Worm (Caenorhabditis elegans) whole organism, mixed stage, embryonic: Measurements from ENCODE around the gene Y66A7A.9.
A peak's percentile ranks its signal among the peaks of the same experiment; 100 is the strongest.

Source experiments
- M03D4.4 ChIP-seq: sonication (generic microtip); optimal IDR thresholded peaks from 2 replicates; lab custom pipeline; 2017; ENCODE audit warnings: mild to moderate bottlenecking, missing genetic modification characterization, missing compliant biosample characterization
- blmp-1 ChIP-seq: fragments of 150-350 bp; optimal IDR thresholded peaks from 2 replicates; lab custom pipeline; 2014; ENCODE audit warnings: missing biosample characterization, missing genetic modification characterization
- ceh-39 ChIP-seq: fragments of 150-350 bp; optimal IDR thresholded peaks from 2 replicates; lab custom pipeline; 2014; ENCODE audit warnings: missing biosample characterization, missing genetic modification characterization
- ceh-83 ChIP-seq: fragments of 200-800 bp; sonication (Bioruptor generic); optimal IDR thresholded peaks from 2 replicates; lab custom pipeline; 2018; ENCODE audit warnings: mild to moderate bottlenecking, missing genetic modification characterization, missing compliant biosample characterization
- ces-1 ChIP-seq: fragments of 150-350 bp; optimal IDR thresholded peaks from 2 replicates; lab custom pipeline; 2014; ENCODE audit warnings: missing biosample characterization, missing genetic modification reagents, missing genetic modification characterization
- cnd-1 ChIP-seq: fragments of 200-800 bp; sonication (Bioruptor generic); optimal IDR thresholded peaks from 2 replicates; lab custom pipeline; 2018; ENCODE audit warnings: mild to moderate bottlenecking, missing genetic modification characterization, missing compliant biosample characterization
- drap-1 ChIP-seq: fragments of 200-800 bp; sonication (Bioruptor generic); optimal IDR thresholded peaks from 3 replicates; lab custom pipeline; 2018; ENCODE audit warnings: mild to moderate bottlenecking, missing genetic modification characterization, missing compliant biosample characterization
- elt-1 ChIP-seq: sonication (generic microtip); optimal IDR thresholded peaks from 2 replicates; lab custom pipeline; 2017; ENCODE audit warnings: missing genetic modification characterization, mild to moderate bottlenecking, missing compliant biosample characterization, antibody characterized with exemption, moderate library complexity, borderline replicate concordance; ENCODE audit not compliant: insufficient read depth
- elt-3 ChIP-seq: fragments of 150-350 bp; optimal IDR thresholded peaks from 2 replicates; lab custom pipeline; 2014; ENCODE audit warnings: missing biosample characterization, missing genetic modification characterization
- ham-2 ChIP-seq: fragments of 200-800 bp; sonication (Bioruptor generic); optimal IDR thresholded peaks from 2 replicates; lab custom pipeline; 2018; ENCODE audit warnings: mild to moderate bottlenecking, missing genetic modification characterization, missing compliant biosample characterization
- hlh-1 ChIP-seq: fragments of 150-350 bp; optimal IDR thresholded peaks from 2 replicates; lab custom pipeline; 2014; ENCODE audit warnings: missing biosample characterization, missing genetic modification reagents, missing genetic modification characterization
- lsy-2 ChIP-seq: fragments of 150-350 bp; optimal IDR thresholded peaks from 2 replicates; lab custom pipeline; 2014; ENCODE audit warnings: missing biosample characterization, missing genetic modification characterization
- mab-5 ChIP-seq: fragments of 150-350 bp; optimal IDR thresholded peaks from 2 replicates; lab custom pipeline; 2014; ENCODE audit warnings: missing biosample characterization, missing genetic modification characterization
- mep-1 ChIP-seq: fragments of 150-350 bp; optimal IDR thresholded peaks from 2 replicates; lab custom pipeline; 2017; ENCODE audit warnings: missing biosample characterization, missing genetic modification reagents, missing genetic modification characterization, inconsistent platforms
- nhr-12 ChIP-seq: fragments of 150-350 bp; optimal IDR thresholded peaks from 2 replicates; lab custom pipeline; 2014; ENCODE audit warnings: missing biosample characterization, missing genetic modification characterization
- nhr-2 ChIP-seq: fragments of 150-350 bp; optimal IDR thresholded peaks from 2 replicates; lab custom pipeline; 2014; ENCODE audit warnings: missing biosample characterization, missing genetic modification characterization
- nhr-237 ChIP-seq: fragments of 150-350 bp; optimal IDR thresholded peaks from 2 replicates; lab custom pipeline; 2014; ENCODE audit warnings: missing biosample characterization, missing genetic modification characterization
- nhr-28 ChIP-seq: fragments of 150-350 bp; optimal IDR thresholded peaks from 2 replicates; lab custom pipeline; 2014; ENCODE audit warnings: missing biosample characterization, missing genetic modification characterization
- nhr-76 ChIP-seq: sonication (generic microtip); optimal IDR thresholded peaks from 2 replicates; lab custom pipeline; 2017; ENCODE audit warnings: missing biosample characterization, missing genetic modification characterization
- pha-4 ChIP-seq: fragments of 150-350 bp; optimal IDR thresholded peaks from 2 replicates; lab custom pipeline; 2018; ENCODE audit warnings: missing biosample characterization, missing genetic modification reagents, missing genetic modification characterization
- sem-2 ChIP-seq: fragments of 200-800 bp; sonication (Bioruptor generic); optimal IDR thresholded peaks from 2 replicates; lab custom pipeline; 2018; ENCODE audit warnings: mild to moderate bottlenecking, missing genetic modification characterization, missing compliant biosample characterization
- snpc-4 ChIP-seq: fragments of 150-350 bp; optimal IDR thresholded peaks from 2 replicates; lab custom pipeline; 2014; ENCODE audit warnings: missing biosample characterization, missing genetic modification characterization
- sptf-1 ChIP-seq: sonication (generic microtip); optimal IDR thresholded peaks from 2 replicates; lab custom pipeline; 2017; ENCODE audit warnings: mild to moderate bottlenecking, missing genetic modification characterization, moderate library complexity, missing compliant biosample characterization
- tbx-8 ChIP-seq: fragments of 200-800 bp; sonication (Bioruptor generic); optimal IDR thresholded peaks from 2 replicates; lab custom pipeline; 2018; ENCODE audit warnings: mild to moderate bottlenecking, missing genetic modification characterization, moderate library complexity, missing compliant biosample characterization
- unc-120 ChIP-seq: sonication (generic microtip); optimal IDR thresholded peaks from 2 replicates; lab custom pipeline; 2017; ENCODE audit warnings: missing genetic modification characterization, missing compliant biosample characterization; ENCODE audit not compliant: poor library complexity, severe bottlenecking
- unc-39 ChIP-seq: fragments of 150-350 bp; optimal IDR thresholded peaks from 2 replicates; lab custom pipeline; 2014; ENCODE audit warnings: missing biosample characterization, missing genetic modification characterization
- unc-62 ChIP-seq: fragments of 150-350 bp; optimal IDR thresholded peaks from 2 replicates; lab custom pipeline; 2014; ENCODE audit warnings: missing biosample characterization, missing genetic modification reagents, missing genetic modification characterization
- zip-8 ChIP-seq: fragments of 150-350 bp; optimal IDR thresholded peaks from 2 replicates; lab custom pipeline; 2014; ENCODE audit warnings: missing biosample characterization, missing genetic modification characterization
- ztf-11 ChIP-seq: fragments of 150-350 bp; optimal IDR thresholded peaks from 2 replicates; lab custom pipeline; 2014; ENCODE audit warnings: missing biosample characterization, missing genetic modification characterization

Y66A7A.9 gene

ce11 chrIII:11656389-11656788 is 44.1 kb upstream of the Y66A7A.9 start:
- TF ChIP-seq ceh-83, result no peak
- no peak for TF ChIP-seq nhr-2 (tag; lab: Kevin White, UChicago)
- TF ChIP-seq mep-1 (tag; lab: Kevin White, UChicago), result no peak
- TF ChIP-seq blmp-1, result no peak
- TF ChIP-seq unc-120, result no peak
- TF ChIP-seq nhr-76 (tag; lab: Kevin White, UChicago), result no peak
- no peak for TF ChIP-seq elt-1 (tag; lab: Kevin White, UChicago)
- TF ChIP-seq nhr-12 (tag; lab: Kevin White, UChicago), result no peak
- TF ChIP-seq ham-2, result no peak
- TF ChIP-seq cnd-1 (tag; lab: Kevin White, UChicago), result no peak
- TF ChIP-seq lsy-2, result no peak
- no peak for TF ChIP-seq tbx-8 (GFP tag; lab: Kevin White, UChicago)
- TF ChIP-seq nhr-237 (tag; lab: Kevin White, UChicago), result no peak
- no peak for TF ChIP-seq ztf-11 (tag; lab: Kevin White, UChicago)
- TF ChIP-seq, all 35 proteins: peak for 0

ce11 chrIII:11651430-11651829 is 39.2 kb upstream of the Y66A7A.9 start:
- TF ChIP-seq elt-1 (tag; lab: Kevin White, UChicago) (no peak), elt-3 (no peak), sptf-1 (tag; lab: Kevin White, UChicago) (no peak), mab-5 (tag; lab: Kevin White, UChicago) (no peak), nhr-12 (tag; lab: Kevin White, UChicago) (no peak), unc-62 (GFP tag; lab: Kevin White, UChicago) (no peak), ham-2 (no peak), sem-2 (GFP tag; lab: Kevin White, UChicago) (no peak), hlh-1 (tag; lab: Kevin White, UChicago) (no peak), nhr-2 (tag; lab: Kevin White, UChicago) (no peak), ceh-39 (tag; lab: Kevin White, UChicago) (no peak), pha-4 (tag; lab: Kevin White, UChicago) (no peak), nhr-28 (tag; lab: Kevin White, UChicago) (no peak), unc-39 (tag; lab: Kevin White, UChicago) (no peak), blmp-1 (no peak), snpc-4 (no peak), drap-1 (GFP tag; lab: Kevin White, UChicago) (no peak)

ce11 chrIII:11650152-11650551 is 37.9 kb upstream of the Y66A7A.9 start, which contains the start of gene faah-6:
TSS of gene faah-6 (plus strand) at chrIII:11650452.
- no peak for TF ChIP-seq mep-1 (tag; lab: Kevin White, UChicago)

ce11 chrIII:11641347-11641746 is 29.1 kb upstream of the Y66A7A.9 start:
- no peak for TF ChIP-seq elt-1 (tag; lab: Kevin White, UChicago)
- TF ChIP-seq lsy-2, result no peak
- no peak for TF ChIP-seq sem-2 (GFP tag; lab: Kevin White, UChicago)
- TF ChIP-seq ces-1, result peak; percentile 73

- TF ChIP-seq elt-3, result no peak
- TF ChIP-seq, all 35 proteins: peak for 0
Observed at ce11 chrIII:11636740-11637139, 24.5 kb upstream of the Y66A7A.9 start, which contains the start of gene tbx-33. TSS of gene tbx-33 (minus strand) at chrIII:11636840.

- TF ChIP-seq M03D4.4 (tag; lab: Kevin White, UChicago) (no peak), nhr-2 (tag; lab: Kevin White, UChicago) (no peak), cnd-1 (tag; lab: Kevin White, UChicago) (no peak), sptf-1 (tag; lab: Kevin White, UChicago) (no peak), mab-5 (tag; lab: Kevin White, UChicago) (no peak), ztf-11 (tag; lab: Kevin White, UChicago) (no peak), hlh-1 (tag; lab: Kevin White, UChicago) (no peak), tbx-8 (GFP tag; lab: Kevin White, UChicago) (no peak), snpc-4 (no peak), blmp-1 (no peak), ceh-39 (tag; lab: Kevin White, UChicago) (no peak), ces-1 (no peak), sem-2 (GFP tag; lab: Kevin White, UChicago) (no peak), zip-8 (tag; lab: Kevin White, UChicago) (no peak)
- TF ChIP-seq, all 35 proteins: peak for 0
Observed at ce11 chrIII:11635000-11635399, 22.7 kb upstream of the Y66A7A.9 start.
